Fruit fly (Drosophila melanogaster): ENCODE measurements around the gene CG10969.

The CG10969 gene

DNA sequence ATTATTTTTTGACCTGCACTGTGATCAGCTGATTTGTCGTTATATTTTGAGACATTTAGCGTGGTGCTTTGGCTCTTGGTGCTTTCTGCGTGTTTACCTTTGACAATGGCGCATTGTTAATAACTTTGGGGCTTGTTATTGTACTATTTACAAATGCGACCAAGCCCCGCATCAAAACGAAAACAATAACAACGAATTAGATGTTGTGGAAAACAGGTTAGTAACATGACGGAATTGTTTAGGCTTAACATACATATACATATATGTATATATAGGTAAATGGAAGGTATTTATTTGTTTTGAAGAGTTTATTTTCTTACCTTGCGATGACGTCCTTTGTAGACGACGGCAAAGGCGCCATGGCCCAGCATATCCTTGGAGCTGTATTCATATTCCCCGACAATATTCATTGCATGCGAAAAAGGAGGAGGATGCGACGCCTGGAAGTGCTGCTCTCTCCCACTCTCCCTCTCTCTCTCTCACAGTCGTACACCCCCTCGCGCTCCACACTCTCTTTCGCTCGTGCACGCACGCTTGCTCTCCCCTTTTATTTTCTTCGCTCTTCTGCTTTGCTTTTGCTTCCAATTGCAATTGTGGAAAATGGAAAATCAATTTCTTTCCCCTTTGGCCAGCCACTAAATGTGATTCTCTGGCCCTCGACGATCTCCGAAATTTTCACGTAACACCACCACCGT, 23.3 kb upstream of the CG10969 start (continued):
- TF ChIP-seq yki (optimal IDR thresholded peaks at IDR 0.05) (peak; percentile 90), CG31441 (GFP tag; IDR thresholded peaks at IDR 0.05) (0 out of 2 replicates have a peak, but pooled peaks have one; percentile 7), vvl (GFP tag; IDR thresholded peaks at IDR 0.05) (peak; percentile 25; the same call in 1 of the 2 replicates), CG3281 (GFP tag; optimal IDR thresholded peaks at IDR 0.05) (peak; percentile 30), CG2199 (GFP tag; IDR thresholded peaks at IDR 0.05) (peak; percentile 76), tna (GFP tag; IDR thresholded peaks at IDR 0.05; ENCODE audit: partially characterized antibody) (no peak)

dm6 chr3L:12803159-12804034, 22.5 kb upstream of the CG10969 start:
- peak; percentile 8 for TF ChIP-seq caup (GFP tag; optimal IDR thresholded peaks at IDR 0.05; ENCODE audit: severe bottlenecking)
- TF ChIP-seq CG18764 (GFP tag; optimal IDR thresholded peaks at IDR 0.05): no peak
- peak; percentile 60 for TF ChIP-seq B-H2 (GFP tag; optimal IDR thresholded peaks at IDR 0.05)
- TF ChIP-seq CG18011 (GFP tag; optimal IDR thresholded peaks at IDR 0.05): no peak
- peak; percentile 45 for TF ChIP-seq CG12659 (GFP tag; optimal IDR thresholded peaks at IDR 0.05)
- TF ChIP-seq grau (tag; optimal IDR thresholded peaks at IDR 0.05): peak; percentile 69
- TF ChIP-seq CG11695 (GFP tag; IDR thresholded peaks at IDR 0.05): no peak
- TF ChIP-seq HHEX (GFP tag; optimal IDR thresholded peaks at IDR 0.05): no peak
- peak; percentile 23 for TF ChIP-seq eyg (GFP tag; optimal IDR thresholded peaks at IDR 0.05)
- TF ChIP-seq CG42726 (GFP tag; IDR thresholded peaks at IDR 0.05; ENCODE audit: partially characterized antibody): no peak
- peak; percentile 48 for TF ChIP-seq CG4424 (GFP tag; optimal IDR thresholded peaks at IDR 0.05)
- no peak for TF ChIP-seq Antp (GFP tag; optimal IDR thresholded peaks at IDR 0.05)
- no peak for TF ChIP-seq CG14710 (tag; optimal IDR thresholded peaks at IDR 0.05)
- no peak for TF ChIP-seq ATbp (GFP tag; optimal IDR thresholded peaks at IDR 0.05)
- no peak for TF ChIP-seq Kr (GFP tag; optimal IDR thresholded peaks at IDR 0.05)
- no peak for TF ChIP-seq Eip74EF (GFP tag; optimal IDR thresholded peaks at IDR 0.05)
- no peak for TF ChIP-seq CG10431 (GFP tag; optimal IDR thresholded peaks at IDR 0.05)
- no peak for TF ChIP-seq pum (GFP tag; optimal IDR thresholded peaks at IDR 0.05)
- TF ChIP-seq gem (tag; optimal IDR thresholded peaks at IDR 0.05): peak; percentile 73
- TF ChIP-seq CG6854 (GFP tag; optimal IDR thresholded peaks at IDR 0.05): peak; percentile 6
- TF ChIP-seq C15 (GFP tag; IDR thresholded peaks at IDR 0.05): no peak
- no peak for TF ChIP-seq knrl (GFP tag; IDR thresholded peaks at IDR 0.05; ENCODE audit: partially characterized antibody)
- peak; percentile 54 for TF ChIP-seq dmrt99B (tag; optimal IDR thresholded peaks at IDR 0.05)
- peak; percentile 51 for TF ChIP-seq CG8924 (tag; optimal IDR thresholded peaks at IDR 0.05)
- no peak for TF ChIP-seq sima (GFP tag; optimal IDR thresholded peaks at IDR 0.05)
- TF ChIP-seq CG17359 (tag; optimal IDR thresholded peaks at IDR 0.05): peak; percentile 18
- TF ChIP-seq CG9876 (GFP tag; optimal IDR thresholded peaks at IDR 0.05): no peak
- no peak for TF ChIP-seq Lhr (GFP tag; optimal IDR thresholded peaks at IDR 0.05)
- peak; percentile 97 for TF ChIP-seq sd (tag; optimal IDR thresholded peaks at IDR 0.05)
- no peak for TF ChIP-seq croc (GFP tag; conservative IDR thresholded peaks at IDR 0.05)
- TF ChIP-seq E2f1 (GFP tag; IDR thresholded peaks at IDR 0.05): no peak
- no peak for TF ChIP-seq Med (GFP tag)
- no peak for TF ChIP-seq nerfin-1 (tag; optimal IDR thresholded peaks at IDR 0.05)
- TF ChIP-seq CG5953 (GFP tag; IDR thresholded peaks at IDR 0.05): no peak
- TF ChIP-seq Neu2 (GFP tag; optimal IDR thresholded peaks at IDR 0.05; ENCODE audit: borderline replicate concordance): no peak
- no peak for TF ChIP-seq CG13287 (GFP tag; IDR thresholded peaks at IDR 0.05; ENCODE audit: partially characterized antibody)
- peak; percentile 80 for TF ChIP-seq CG18619 (GFP tag; optimal IDR thresholded peaks at IDR 0.05)
- no peak for TF ChIP-seq gsb (GFP tag; IDR thresholded peaks at IDR 0.05)
- peak; percentile 57 for TF ChIP-seq pho (GFP tag; optimal IDR thresholded peaks at IDR 0.05)
